Fruit fly (Drosophila melanogaster): ENCODE results near the gene eIF5B.

Gene eIF5B

DNA sequence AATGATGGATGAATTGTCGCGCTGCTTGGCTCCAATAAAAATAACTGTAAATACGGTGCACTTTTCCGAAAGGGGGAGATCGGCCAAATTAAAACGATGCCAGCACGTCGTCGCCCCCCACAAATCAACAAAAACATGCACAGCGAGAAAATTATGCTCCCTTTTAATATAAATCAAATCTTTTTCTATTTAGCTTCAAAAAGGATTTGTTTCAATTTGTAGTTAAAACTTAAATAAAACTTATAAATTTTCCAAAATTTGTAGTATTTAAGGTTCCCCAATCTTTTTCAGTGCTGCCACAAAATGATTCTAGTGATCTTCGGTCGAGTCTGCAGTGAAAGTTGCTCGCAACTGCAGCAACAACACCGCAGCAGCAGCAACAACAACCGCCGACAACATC is 64.7 kb downstream of the eIF5B start (continued):
- TF ChIP-seq luna (GFP tag; optimal IDR thresholded peaks at IDR 0.05), result no peak
- TF ChIP-seq CG8359 (GFP tag; optimal IDR thresholded peaks at IDR 0.05; ENCODE audit: borderline replicate concordance), result peak; percentile 88
- TF ChIP-seq CG12236 (GFP tag; optimal IDR thresholded peaks at IDR 0.05), result peak; percentile 70
- TF ChIP-seq psq (GFP tag; optimal IDR thresholded peaks at IDR 0.05), result peak; percentile 32
- no peak for TF ChIP-seq MESR4 (GFP tag; optimal IDR thresholded peaks at IDR 0.05)
- peak; percentile 63 for TF ChIP-seq CG1647 (GFP tag; optimal IDR thresholded peaks at IDR 0.05)
- TF ChIP-seq CG34422 (GFP tag; IDR thresholded peaks at IDR 0.05), result peak; percentile 85; the same call in 2 of the 3 replicates
- TF ChIP-seq ftz-f1 (GFP tag; optimal IDR thresholded peaks at IDR 0.05), result no peak
- peak; percentile 28 for TF ChIP-seq Fer2 (tag; optimal IDR thresholded peaks at IDR 0.05)
- no peak for TF ChIP-seq C15 (GFP tag; IDR thresholded peaks at IDR 0.05)
- peak; percentile 67 for TF ChIP-seq CG10147 (GFP tag; optimal IDR thresholded peaks at IDR 0.05)
- TF ChIP-seq CG9797 (GFP tag; optimal IDR thresholded peaks at IDR 0.05), result peak; percentile 15
- TF ChIP-seq Kr (GFP tag; optimal IDR thresholded peaks at IDR 0.05), result peak; percentile 77
- no peak for TF ChIP-seq CG31224 (GFP tag; IDR thresholded peaks at IDR 0.05)
- TF ChIP-seq NC2α (GFP tag; optimal IDR thresholded peaks at IDR 0.05), result peak; percentile 74
- TF ChIP-seq chinmo (GFP tag; IDR thresholded peaks at IDR 0.05; ENCODE audit: partially characterized antibody), result no peak
- no peak for TF ChIP-seq Dll (GFP tag; IDR thresholded peaks at IDR 0.05; ENCODE audit: partially characterized antibody)

DNA sequence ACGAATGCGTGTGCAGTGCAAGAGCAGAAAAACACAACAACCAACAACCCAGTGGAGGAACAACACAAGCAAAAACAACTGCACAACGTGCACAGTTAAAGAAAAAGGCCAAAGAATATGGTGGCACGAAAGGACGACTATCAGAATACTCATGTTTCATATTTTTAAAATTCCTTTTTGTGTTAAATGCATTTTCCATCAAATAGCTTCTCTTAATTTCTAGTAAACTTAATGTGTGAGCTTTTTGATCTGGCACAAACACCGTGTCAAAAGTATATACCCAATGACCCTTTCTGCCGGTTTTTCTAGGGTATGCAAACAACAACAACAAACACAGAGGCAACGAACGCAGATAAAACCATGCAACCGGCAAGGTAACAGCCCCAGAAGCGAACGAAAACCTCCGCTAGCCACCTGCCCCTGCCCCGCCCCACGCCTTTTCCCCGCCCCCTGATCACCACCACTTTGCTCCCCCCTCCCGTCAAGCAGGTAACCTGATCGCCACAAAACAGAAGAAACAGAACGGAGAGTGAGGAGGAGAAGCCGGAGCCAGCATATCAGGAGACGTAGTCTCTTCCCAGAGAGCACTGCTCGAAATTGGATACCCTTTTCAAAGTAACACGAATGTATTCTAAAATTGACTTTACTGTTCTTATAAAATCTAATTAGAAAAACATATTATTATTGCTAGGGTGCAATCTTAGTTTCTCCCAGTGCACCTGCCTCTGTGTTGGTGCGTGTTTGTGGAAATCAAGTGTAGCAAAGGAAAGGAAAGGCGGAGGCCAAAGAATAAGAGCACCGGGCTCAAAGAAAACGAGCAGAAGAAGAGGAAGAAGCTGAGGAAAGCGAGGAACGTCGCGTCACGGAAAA is 65.7 kb downstream of the eIF5B start:
- TF ChIP-seq CG18764 (GFP tag; optimal IDR thresholded peaks at IDR 0.05), result peak; percentile 74
- no peak for TF ChIP-seq cas (GFP tag; IDR thresholded peaks at IDR 0.05)
- peak; percentile 84 for TF ChIP-seq her (GFP tag; optimal IDR thresholded peaks at IDR 0.05)
- peak; percentile 81 for TF ChIP-seq CG10431 (GFP tag; optimal IDR thresholded peaks at IDR 0.05)
- peak; percentile 93 for TF ChIP-seq Hr3 (GFP tag; optimal IDR thresholded peaks at IDR 0.05)
- peak; percentile 83 for TF ChIP-seq CG14965 (GFP tag; optimal IDR thresholded peaks at IDR 0.05; ENCODE audit: borderline replicate concordance)
- TF ChIP-seq BtbVII (GFP tag; optimal IDR thresholded peaks at IDR 0.05), result no peak
- TF ChIP-seq CG12744 (GFP tag; optimal IDR thresholded peaks at IDR 0.05), result peak; percentile 76
- peak; percentile 89 for TF ChIP-seq oc (tag; optimal IDR thresholded peaks at IDR 0.05)
- TF ChIP-seq BEAF-32 (GFP tag; optimal IDR thresholded peaks at IDR 0.05), result no peak
- TF ChIP-seq CG31365 (tag; optimal IDR thresholded peaks at IDR 0.05), result peak; percentile 48
- peak; percentile 91 for TF ChIP-seq Rx (GFP tag; IDR thresholded peaks at IDR 0.05)
- peak; percentile 49 for TF ChIP-seq CG12299 (tag; optimal IDR thresholded peaks at IDR 0.05)
- peak; percentile 93 for TF ChIP-seq CG16815 (GFP tag; optimal IDR thresholded peaks at IDR 0.05)
- no peak for TF ChIP-seq Trl (optimal IDR thresholded peaks at IDR 0.05)
- TF ChIP-seq Trl (GFP tag; optimal IDR thresholded peaks at IDR 0.05), result peak; percentile 88
- peak; percentile 91 for TF ChIP-seq vvl (GFP tag; IDR thresholded peaks at IDR 0.05)
- no peak for TF ChIP-seq hkb (optimal IDR thresholded peaks at IDR 0.05)
- peak; percentile 83 for TF ChIP-seq hkb (GFP tag; IDR thresholded peaks at IDR 0.05)
- TF ChIP-seq p53 (GFP tag; optimal IDR thresholded peaks at IDR 0.05), result peak; percentile 65
- TF ChIP-seq CG12219 (GFP tag; optimal IDR thresholded peaks at IDR 0.05), result peak; percentile 90
- peak; percentile 88 for TF ChIP-seq Usf (GFP tag; optimal IDR thresholded peaks at IDR 0.05)
- no peak for TF ChIP-seq hth (optimal IDR thresholded peaks at IDR 0.05)
- TF ChIP-seq hb (GFP tag; IDR thresholded peaks at IDR 0.05; ENCODE audit: partially characterized antibody), result 0 out of 3 replicates have a peak, but pooled peaks have one; percentile 38
- peak; percentile 83 for TF ChIP-seq CG10366 (GFP tag; IDR thresholded peaks at IDR 0.05)
- peak; percentile 7 for TF ChIP-seq gfzf (GFP tag; optimal IDR thresholded peaks at IDR 0.05)
- peak; percentile 82 to 90 for TF ChIP-seq Pdp1 (GFP tag; optimal IDR thresholded peaks at IDR 0.05)
- TF ChIP-seq Mad (GFP tag; optimal IDR thresholded peaks at IDR 0.05), result peak; percentile 87
- TF ChIP-seq CG13287 (GFP tag; IDR thresholded peaks at IDR 0.05; ENCODE audit: partially characterized antibody), result no peak
- no peak for TF ChIP-seq Dll (GFP tag; IDR thresholded peaks at IDR 0.05; ENCODE audit: partially characterized antibody)
- no peak for TF ChIP-seq Dek (tag; optimal IDR thresholded peaks at IDR 0.05)
- peak; percentile 72 for TF ChIP-seq CG43689 (GFP tag; IDR thresholded peaks at IDR 0.05)
- TF ChIP-seq gcm (GFP tag; optimal IDR thresholded peaks at IDR 0.05), result peak; percentile 73
